Fruit fly (Drosophila melanogaster) S2 (cell line): ENCODE results near the gene CG8064.

ENCODE experiments used
- CG8478 ChIP-seq: fragments of >200 bp; optimal IDR thresholded peaks from 2 replicates; lab custom pipeline; 2018
- CTCF ChIP-seq, 2 experiments: fragments of >200 bp; optimal IDR thresholded peaks; 2 replicates each; lab custom pipeline; 2018

CG8064 gene

DNA sequence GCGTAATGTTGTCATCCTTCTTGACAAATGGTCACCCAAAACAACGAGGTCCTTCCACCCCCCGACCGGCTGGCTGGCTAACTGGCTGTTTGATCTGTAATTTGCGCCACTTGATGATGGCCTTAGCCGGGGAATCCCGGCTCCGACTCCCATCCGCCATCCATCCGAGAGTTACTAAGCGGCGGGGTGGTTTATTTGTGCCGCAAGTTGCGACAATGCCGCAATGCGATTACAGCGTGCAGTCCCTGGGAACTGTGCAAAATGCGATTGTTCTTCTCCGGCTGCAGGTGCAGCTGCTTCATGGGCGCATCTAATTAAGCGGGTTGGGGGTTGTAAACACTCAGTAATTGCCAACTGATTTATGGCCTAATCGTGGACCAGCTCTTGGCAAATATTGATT is 23.4 kb upstream of the CG8064 start:
- TF ChIP-seq CTCF (optimal IDR thresholded peaks at IDR 0.05; lab: Kevin White, UChicago) (no peak), CG8478 (lab: Kevin White, UChicago) (no peak)

DNA sequence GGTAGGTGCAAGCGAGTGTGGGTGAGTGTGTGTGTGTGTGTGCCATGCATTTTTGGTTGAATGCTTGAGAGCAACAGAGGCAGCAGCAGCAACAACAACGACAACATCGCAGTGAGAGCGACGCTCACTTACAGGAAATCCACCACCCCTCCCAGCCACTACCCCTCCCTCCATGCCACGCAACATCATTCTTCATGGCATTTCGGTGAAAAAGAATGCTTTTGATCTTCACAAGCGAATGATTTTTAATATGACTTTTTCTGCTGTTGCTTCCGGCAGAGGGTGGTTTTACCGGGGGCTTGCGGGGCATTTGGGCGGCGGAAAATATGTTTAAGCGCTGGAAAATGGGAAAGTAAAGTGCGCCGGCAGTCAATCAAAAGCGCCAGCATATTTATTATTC is 21.9 kb upstream of the CG8064 start:
- TF ChIP-seq CTCF (optimal IDR thresholded peaks at IDR 0.05; lab: Kevin White, UChicago) (no peak), CG8478 (lab: Kevin White, UChicago) (no peak)

DNA sequence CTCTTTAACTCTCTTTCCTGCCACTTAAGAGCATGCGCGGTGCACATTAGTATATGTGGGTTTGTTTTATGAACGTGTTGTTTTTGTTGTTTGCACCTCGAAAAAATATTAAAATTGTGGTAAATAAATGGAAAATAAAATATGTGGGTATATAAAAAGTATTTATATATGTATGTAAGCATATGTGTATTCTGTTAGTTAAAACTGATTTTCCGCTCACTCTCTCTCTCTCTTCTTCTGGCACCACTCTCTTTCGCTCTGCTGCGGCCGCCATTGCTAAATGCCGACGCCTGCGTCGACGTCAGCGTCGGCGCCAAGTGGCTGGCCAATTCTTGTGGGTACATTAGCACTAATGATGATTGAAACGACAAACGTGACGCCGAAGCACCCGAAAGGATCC is 18.2 kb upstream of the CG8064 start:
- TF ChIP-seq CG8478 (lab: Kevin White, UChicago) (no peak), CTCF (optimal IDR thresholded peaks at IDR 0.05; lab: Kevin White, UChicago) (no peak)

DNA sequence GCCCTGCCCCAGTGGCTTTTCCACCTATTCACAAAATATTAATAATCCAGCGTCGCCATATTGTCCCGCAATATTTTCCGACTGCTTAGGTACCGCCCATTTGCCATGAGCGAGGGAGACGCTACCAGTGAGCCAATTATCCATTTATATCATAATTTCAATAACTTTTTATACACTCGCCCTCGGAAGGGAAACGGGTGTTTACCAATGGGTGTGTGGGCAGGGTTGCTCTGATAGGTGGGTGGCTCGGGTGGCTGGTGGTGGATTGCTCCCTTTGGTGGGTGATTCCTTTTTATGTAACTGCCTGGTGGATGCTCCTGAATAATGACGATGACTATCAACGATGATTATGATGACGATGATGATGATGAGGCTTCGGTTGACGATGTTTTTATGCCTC is 16.8 kb upstream of the CG8064 start:
- no peak for TF ChIP-seq CTCF (optimal IDR thresholded peaks at IDR 0.05; lab: Kevin White, UChicago)

DNA sequence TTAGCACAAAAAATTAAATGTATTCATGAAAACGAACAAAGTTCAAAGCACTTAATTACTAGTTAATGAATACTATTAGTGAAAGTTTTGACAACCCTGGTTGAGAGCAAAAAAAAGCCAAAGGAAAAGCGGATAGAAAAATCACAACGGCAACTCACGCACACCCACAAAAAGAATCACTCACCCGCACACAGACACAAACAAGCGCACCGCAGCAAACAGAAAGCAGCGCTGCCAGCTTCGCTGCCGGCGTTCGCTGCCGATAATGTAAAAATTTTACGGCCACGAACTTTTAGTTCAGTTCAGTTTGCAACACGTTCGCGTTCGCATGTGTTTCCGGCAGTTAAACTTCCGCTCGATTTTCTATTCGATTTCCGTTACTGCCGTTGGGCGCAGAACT is 16.0 kb upstream of the CG8064 start, which contains the start of gene CG18599:
CG18599 (plus strand) TSS at position 301 of the 400 bp plus-strand sequence.
- TF ChIP-seq CG8478 (lab: Kevin White, UChicago) (no peak), CTCF (optimal IDR thresholded peaks at IDR 0.05; lab: Kevin White, UChicago) (no peak)

DNA sequence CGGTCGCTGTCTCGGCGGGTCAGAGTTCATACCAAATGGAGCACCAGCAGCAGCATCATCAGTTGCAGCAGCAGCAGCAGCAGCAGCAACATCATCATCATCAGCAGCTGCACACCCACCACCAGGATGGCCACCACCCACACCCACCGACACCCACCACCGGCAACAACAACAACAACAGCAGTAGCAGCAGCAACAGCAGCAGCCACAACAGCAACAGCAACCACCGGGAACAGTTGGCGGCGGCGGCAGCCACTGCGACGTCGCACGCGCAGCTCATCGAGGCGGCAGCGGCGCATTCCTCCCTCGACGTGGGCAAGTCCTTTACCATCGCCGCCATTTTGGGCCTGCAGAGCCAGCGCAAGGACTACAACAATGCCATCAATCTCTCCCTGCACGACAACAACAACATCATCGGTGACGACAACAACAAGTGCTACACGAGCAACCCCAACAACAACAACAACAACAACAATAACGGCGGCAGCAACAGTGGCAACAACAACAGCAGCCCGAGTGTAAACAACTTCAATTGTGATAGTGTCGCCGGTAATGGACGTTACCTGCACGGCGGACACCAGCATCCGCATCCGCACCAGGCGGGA is 13.6 kb upstream of the CG8064 start:
- TF ChIP-seq CTCF (optimal IDR thresholded peaks at IDR 0.05; lab: Kevin White, UChicago) (no peak), CG8478 (lab: Kevin White, UChicago) (no peak)

dm6 chr3R:18274328-18275098 is 8.9 kb upstream of the CG8064 start, which contains the start of the genes Vps39 and eIF1A:
Gene Vps39 (minus strand): TSS chr3R:18274446.
Gene eIF1A (plus strand): TSS chr3R:18274665.
- TF ChIP-seq CG8478 (lab: Kevin White, UChicago) (no peak), CTCF (optimal IDR thresholded peaks at IDR 0.05; lab: Kevin White, UChicago) (no peak)

DNA sequence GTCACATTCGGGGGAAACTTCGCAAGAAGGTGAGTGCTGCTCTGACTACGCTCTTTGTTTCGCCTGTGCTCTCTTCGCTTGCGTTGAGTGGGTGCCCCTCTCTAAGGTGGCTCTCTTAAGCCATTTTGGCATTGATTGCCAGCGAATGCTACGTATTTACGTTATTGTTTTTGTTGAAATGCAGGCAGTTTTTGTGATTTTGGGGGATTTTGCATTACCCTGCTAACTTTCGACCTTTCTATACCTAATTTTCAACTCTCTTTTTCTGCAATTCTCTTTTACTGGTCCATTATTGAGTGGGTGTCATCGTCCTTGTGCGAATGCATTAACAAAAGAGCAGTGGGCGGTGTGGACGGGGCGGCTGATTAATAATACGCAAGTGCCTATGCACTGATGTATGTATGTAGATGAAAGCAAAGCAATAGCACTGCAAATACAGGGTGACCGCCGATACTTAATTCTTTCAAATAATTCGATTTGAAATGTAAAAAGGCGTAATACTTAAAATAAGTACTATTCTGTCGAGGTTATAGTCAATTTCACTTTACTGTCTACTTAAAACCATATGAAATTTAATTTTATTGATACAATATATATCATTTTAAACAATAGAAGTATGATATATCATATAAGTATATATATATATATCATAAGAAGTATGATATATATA is 8.2 kb upstream of the CG8064 start:
- no peak for TF ChIP-seq CG8478 (lab: Kevin White, UChicago)
- no peak for TF ChIP-seq CTCF (optimal IDR thresholded peaks at IDR 0.05; lab: Kevin White, UChicago)

DNA sequence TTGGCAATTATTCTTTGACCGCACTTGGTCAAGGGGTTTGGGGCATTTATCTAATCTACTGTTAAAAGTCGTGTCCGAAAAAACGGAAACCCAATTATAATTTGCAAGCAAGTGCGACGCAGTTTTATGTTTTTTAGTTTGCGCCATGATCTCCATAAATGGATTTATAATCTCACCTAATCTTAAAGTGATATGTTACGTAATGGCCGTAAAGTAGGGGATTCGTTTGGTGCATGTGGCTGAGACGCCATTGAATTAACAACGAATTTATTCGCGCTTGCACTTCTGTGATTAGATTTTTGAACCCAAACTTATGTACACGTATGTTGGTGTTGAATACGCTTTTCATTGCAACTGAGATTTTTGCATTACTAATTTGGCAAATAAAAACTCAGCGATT is 6.8 kb upstream of the CG8064 start:
- no peak for TF ChIP-seq CTCF (optimal IDR thresholded peaks at IDR 0.05; lab: Kevin White, UChicago)
- no peak for TF ChIP-seq CG8478 (lab: Kevin White, UChicago)

DNA sequence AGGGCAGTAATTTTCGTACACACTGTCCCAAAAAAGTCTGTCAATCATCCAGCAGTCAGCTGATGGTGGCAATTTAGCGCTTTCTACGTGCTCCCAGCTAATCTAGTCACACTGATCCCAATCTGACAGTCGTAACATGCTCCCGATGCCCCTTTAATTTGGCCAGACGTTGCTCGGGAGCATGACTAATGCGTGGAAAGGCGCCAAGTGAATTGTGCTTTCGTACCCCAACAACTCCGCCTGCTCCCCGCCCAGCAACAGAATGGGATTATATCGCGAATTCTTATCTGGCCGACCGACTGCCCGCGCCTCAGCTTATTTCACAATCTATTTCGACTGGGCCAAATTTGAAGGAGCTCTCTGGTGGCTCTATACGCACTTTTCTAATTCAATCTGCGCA is 6.1 kb upstream of the CG8064 start:
- no peak for TF ChIP-seq CTCF (optimal IDR thresholded peaks at IDR 0.05; lab: Kevin White, UChicago)

dm6 chr3R:18279494-18279893 is 4.0 kb upstream of the CG8064 start, which contains the start of gene CG7142:
Gene CG7142 (minus strand): TSS chr3R:18279522.
- no peak for TF ChIP-seq CTCF (optimal IDR thresholded peaks at IDR 0.05; lab: Kevin White, UChicago)
- no peak for TF ChIP-seq CG8478 (lab: Kevin White, UChicago)

dm6 chr3R:18280133-18280532 is 3.3 kb upstream of the CG8064 start:
- no peak for TF ChIP-seq CG8478 (lab: Kevin White, UChicago)
- no peak for TF ChIP-seq CTCF (optimal IDR thresholded peaks at IDR 0.05; lab: Kevin White, UChicago)

- no peak for TF ChIP-seq CG8478 (lab: Kevin White, UChicago)
- TF ChIP-seq CTCF (optimal IDR thresholded peaks at IDR 0.05; lab: Kevin White, UChicago) = no peak
These were observed 2.5 kb upstream of the CG8064 start for dm6 chr3R:18280866-18281473.

DNA sequence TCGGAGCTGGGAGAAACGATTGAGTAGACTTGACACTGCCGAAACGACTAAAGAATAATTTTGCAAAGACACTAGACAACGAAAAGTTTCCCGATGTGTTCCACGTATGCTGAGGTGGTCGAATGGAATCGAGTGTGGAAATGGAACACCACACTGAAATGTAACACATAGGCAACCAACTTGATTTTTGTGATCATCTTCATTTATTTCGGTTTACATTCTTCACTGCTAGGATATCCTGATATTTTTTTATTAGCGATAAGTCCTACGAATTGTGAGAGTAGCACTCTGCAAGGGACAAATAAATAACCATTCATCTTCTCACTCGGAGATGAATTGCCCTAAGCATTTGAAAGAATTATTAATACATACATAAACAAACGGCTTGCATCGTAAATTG is 5.2 kb downstream of the CG8064 start, which contains the start of gene CG7131:
CG7131 (minus strand) TSS at position 101 of the 400 bp plus-strand sequence.
- TF ChIP-seq CTCF (optimal IDR thresholded peaks at IDR 0.05; lab: Kevin White, UChicago) = no peak
- TF ChIP-seq CG8478 (lab: Kevin White, UChicago) = no peak

DNA sequence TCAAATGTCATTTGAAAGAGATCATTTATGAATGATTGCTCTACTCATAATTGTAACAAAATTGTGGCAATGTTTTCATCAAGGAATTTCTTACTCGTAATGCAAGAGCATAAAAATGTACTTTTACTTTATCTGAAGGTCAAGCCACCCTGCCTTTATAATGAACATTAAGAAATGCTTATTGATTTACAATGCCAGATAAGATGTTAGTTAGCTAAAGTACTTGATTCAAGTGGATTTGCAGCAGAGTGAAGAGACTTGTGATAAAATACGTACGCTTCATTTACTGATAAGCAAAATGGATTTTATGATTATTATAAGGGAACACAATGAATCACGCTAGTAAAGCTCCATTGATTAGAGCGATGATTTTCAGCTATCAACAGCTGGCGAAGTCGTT is 8.4 kb downstream of the CG8064 start:
- TF ChIP-seq CTCF (optimal IDR thresholded peaks at IDR 0.05; lab: Kevin White, UChicago) = no peak
